Worm (Caenorhabditis elegans) whole organism, L4 larva: ENCODE measurements around the gene cyp-32A1.

Experiments
- D1046.2 ChIP-seq: fragments of 200-800 bp; sonication (Bioruptor generic); IDR thresholded peaks from 2 replicates; pipeline ENCODE4 v1.3.6; 2022; ENCODE audit warnings: missing genetic modification characterization, missing compliant biosample characterization
- F26F4.8 ChIP-seq: fragments of 200-800 bp; sonication (Bioruptor generic); conservative IDR thresholded peaks from 2 replicates; pipeline ENCODE4 v1.3.6; 2022; ENCODE audit warnings: missing genetic modification characterization, missing compliant biosample characterization
- F37D6.2 ChIP-seq: sonication (generic microtip); optimal IDR thresholded peaks from 2 replicates; lab custom pipeline; 2016; ENCODE audit warnings: mild to moderate bottlenecking, missing genetic modification characterization, missing compliant biosample characterization
- F49E8.2 ChIP-seq: sonication (generic microtip); optimal IDR thresholded peaks from 2 replicates; lab custom pipeline; 2016; ENCODE audit warnings: missing compliant biosample characterization, mild to moderate bottlenecking, missing genetic modification characterization, borderline replicate concordance
- T26A8.4 ChIP-seq: fragments of 200-800 bp; sonication (Bioruptor generic); IDR thresholded peaks from 2 replicates; pipeline ENCODE4 v1.3.6; 2022; ENCODE audit warnings: missing genetic modification characterization, missing compliant biosample characterization
- Y105C5A.15 ChIP-seq: fragments of 200-800 bp; sonication (Bioruptor generic); IDR thresholded peaks from 2 replicates; pipeline ENCODE4 v1.3.6; 2022; ENCODE audit warnings: missing genetic modification characterization, missing compliant biosample characterization
- Y5F2A.4 ChIP-seq: fragments of 200-800 bp; sonication (Bioruptor generic); optimal IDR thresholded peaks from 2 replicates; lab custom pipeline; 2018; ENCODE audit warnings: mild to moderate bottlenecking, missing genetic modification characterization, missing compliant biosample characterization
- aha-1 ChIP-seq: fragments of 150-350 bp; peaks from one replicate; lab custom pipeline; 2014; ENCODE audit warnings: missing biosample characterization, missing genetic modification characterization
- ama-1 ChIP-seq: fragments of 150-350 bp; optimal IDR thresholded peaks from 2 replicates; lab custom pipeline; 2014; ENCODE audit warnings: inconsistent platforms, mixed read lengths
- ceh-62 ChIP-seq: sonication (generic microtip); optimal IDR thresholded peaks from 2 replicates; lab custom pipeline; 2017; ENCODE audit warnings: missing biosample characterization, missing genetic modification characterization
- ceh-82 ChIP-seq: sonication (generic microtip); optimal IDR thresholded peaks from 2 replicates; lab custom pipeline; 2017; ENCODE audit warnings: missing biosample characterization, missing genetic modification characterization
- ces-1 ChIP-seq: fragments of 150-350 bp; sonication (generic microtip); optimal IDR thresholded peaks from 4 replicates; lab custom pipeline; 2014; ENCODE audit warnings: missing biosample characterization, missing genetic modification reagents, missing genetic modification characterization
- cey-2 ChIP-seq: sonication (generic microtip); optimal IDR thresholded peaks from 3 replicates; lab custom pipeline; 2017; ENCODE audit warnings: missing genetic modification characterization, mild to moderate bottlenecking, missing compliant biosample characterization, antibody characterized with exemption, borderline replicate concordance; ENCODE audit not compliant: insufficient read depth
- ctbp-1 ChIP-seq: fragments of 200-800 bp; sonication (Bioruptor generic); IDR thresholded peaks from 2 replicates; pipeline ENCODE4 v1.3.6; 2022; ENCODE audit warnings: missing genetic modification reagents, missing genetic modification characterization, missing compliant biosample characterization
- daf-12 ChIP-seq: fragments of 150-350 bp; optimal IDR thresholded peaks from 2 replicates; lab custom pipeline; 2014; ENCODE audit warnings: missing biosample characterization, missing genetic modification reagents, missing genetic modification characterization
- daf-19 ChIP-seq: fragments of 200-800 bp; sonication (Bioruptor generic); conservative IDR thresholded peaks from 2 replicates; pipeline ENCODE4 v1.3.6; 2022; ENCODE audit warnings: missing genetic modification characterization, missing compliant biosample characterization
- dmd-6 ChIP-seq: fragments of 200-800 bp; sonication (Bioruptor generic); IDR thresholded peaks from 2 replicates; pipeline ENCODE4 v1.3.6; 2022; ENCODE audit warnings: missing genetic modification reagents, missing genetic modification characterization, missing compliant biosample characterization
- dmd-9 ChIP-seq: fragments of 200-800 bp; sonication (Bioruptor generic); IDR thresholded peaks from 2 replicates; pipeline ENCODE4 v1.3.6; 2022; ENCODE audit warnings: missing genetic modification reagents, missing genetic modification characterization, missing compliant biosample characterization
- dpl-1 ChIP-seq: fragments of 150-350 bp; optimal IDR thresholded peaks from 2 replicates; lab custom pipeline; 2014; ENCODE audit warnings: missing biosample characterization, missing genetic modification reagents, missing genetic modification characterization
- duxl-1 ChIP-seq: sonication (generic microtip); optimal IDR thresholded peaks from 2 replicates; lab custom pipeline; 2016; ENCODE audit warnings: mild to moderate bottlenecking, missing genetic modification characterization, moderate library complexity, missing compliant biosample characterization; ENCODE audit not compliant: poor library complexity
- egl-27 ChIP-seq: sonication (generic microtip); optimal IDR thresholded peaks from 3 replicates; lab custom pipeline; 2017; ENCODE audit warnings: missing biosample characterization, missing genetic modification reagents, missing genetic modification characterization
- egl-43 ChIP-seq: fragments of 200-800 bp; sonication (Bioruptor generic); IDR thresholded peaks from 2 replicates; pipeline ENCODE4 v1.3.6; 2022; ENCODE audit warnings: missing genetic modification reagents, missing genetic modification characterization, missing compliant biosample characterization
- fkh-10 ChIP-seq: fragments of 150-350 bp; optimal IDR thresholded peaks from 2 replicates; lab custom pipeline; 2014; ENCODE audit warnings: missing biosample characterization, missing genetic modification reagents, missing genetic modification characterization
- fos-1 ChIP-seq: fragments of 150-350 bp; optimal IDR thresholded peaks from 2 replicates; lab custom pipeline; 2014; ENCODE audit warnings: missing biosample characterization, missing genetic modification characterization
- gei-8 ChIP-seq: fragments of 200-800 bp; sonication (Bioruptor generic); optimal IDR thresholded peaks from 2 replicates; lab custom pipeline; 2018; ENCODE audit warnings: mild to moderate bottlenecking, missing genetic modification characterization, missing compliant biosample characterization
- hif-1 ChIP-seq, 2 experiments: sonication (generic microtip); optimal IDR thresholded peaks; 2 replicates each; lab custom pipeline; 2016 to 2017; ENCODE audit warnings: missing compliant biosample characterization in 2 of 2, missing genetic modification characterization in 2 of 2, missing genetic modification reagents in 2 of 2, missing genotype in 2 of 2, mild to moderate bottlenecking in 1 of 2
- hlh-30 ChIP-seq: sonication (generic microtip); optimal IDR thresholded peaks from 2 replicates; lab custom pipeline; 2017; ENCODE audit warnings: antibody characterized with exemption, mild to moderate bottlenecking, missing genetic modification characterization, missing compliant biosample characterization; ENCODE audit not compliant: insufficient read depth
- hmg-1.1 ChIP-seq: fragments of 200-800 bp; sonication (Bioruptor generic); IDR thresholded peaks from 2 replicates; pipeline ENCODE4 v1.3.6; 2022; ENCODE audit warnings: missing genetic modification reagents, missing genetic modification characterization, missing compliant biosample characterization
- jun-1 ChIP-seq: fragments of 150-350 bp; optimal IDR thresholded peaks from 2 replicates; lab custom pipeline; 2014; ENCODE audit warnings: missing biosample characterization, missing genetic modification reagents, missing genetic modification characterization
- lim-7 ChIP-seq: fragments of 200-800 bp; sonication (Bioruptor generic); IDR thresholded peaks from 2 replicates; pipeline ENCODE4 v1.3.6; 2022; ENCODE audit warnings: missing genetic modification characterization, missing compliant biosample characterization
- lin-13 ChIP-seq: fragments of 150-350 bp; optimal IDR thresholded peaks from 2 replicates; lab custom pipeline; 2014; ENCODE audit warnings: missing biosample characterization, missing genetic modification reagents, missing genetic modification characterization
- lin-38 ChIP-seq: fragments of 200-800 bp; sonication (Bioruptor generic); IDR thresholded peaks from 2 replicates; pipeline ENCODE4 v1.3.6; 2022; ENCODE audit warnings: missing genetic modification reagents, missing genetic modification characterization, missing compliant biosample characterization
- lir-3 ChIP-seq: sonication (generic microtip); optimal IDR thresholded peaks from 2 replicates; lab custom pipeline; 2016; ENCODE audit warnings: mild to moderate bottlenecking, missing genetic modification characterization, missing compliant biosample characterization
- lsy-2 ChIP-seq, 2 experiments: fragments of 150-350 bp in 1 of 2; sonication (generic microtip) in 1 of 2; optimal IDR thresholded peaks; 2 replicates each; lab custom pipeline; 2014 to 2017; ENCODE audit warnings: missing biosample characterization in 2 of 2, missing genetic modification characterization in 2 of 2
- mdt-29 ChIP-seq: fragments of 200-800 bp; sonication (Bioruptor generic); IDR thresholded peaks from 2 replicates; pipeline ENCODE4 v1.3.6; 2022; ENCODE audit warnings: missing genetic modification reagents, missing genetic modification characterization, missing compliant biosample characterization
- mxl-2 ChIP-seq: fragments of 200-800 bp; sonication (Bioruptor generic); conservative IDR thresholded peaks from 2 replicates; pipeline ENCODE4 v1.3.6; 2022; ENCODE audit warnings: missing genetic modification reagents, missing genetic modification characterization, missing compliant biosample characterization
- mxl-3 ChIP-seq: fragments of 200-800 bp; sonication (Bioruptor generic); optimal IDR thresholded peaks from 2 replicates; lab custom pipeline; 2018; ENCODE audit warnings: mild to moderate bottlenecking, missing genetic modification characterization, missing compliant biosample characterization
- nhr-10 ChIP-seq: fragments of 150-350 bp; optimal IDR thresholded peaks from 2 replicates; lab custom pipeline; 2014; ENCODE audit warnings: missing biosample characterization, missing genetic modification characterization
- nhr-102 ChIP-seq: sonication (generic microtip); optimal IDR thresholded peaks from 2 replicates; lab custom pipeline; 2016; ENCODE audit warnings: mild to moderate bottlenecking, missing genetic modification characterization, moderate library complexity, missing compliant biosample characterization
- nhr-111 ChIP-seq: fragments of 200-800 bp; sonication (Bioruptor generic); optimal IDR thresholded peaks from 2 replicates; lab custom pipeline; 2018; ENCODE audit warnings: mild to moderate bottlenecking, missing genetic modification characterization, missing compliant biosample characterization
- nhr-237 ChIP-seq: sonication (generic microtip); optimal IDR thresholded peaks from 2 replicates; lab custom pipeline; 2017; ENCODE audit warnings: missing biosample characterization, missing genetic modification characterization
- nhr-41 ChIP-seq: fragments of 200-800 bp; sonication (Bioruptor generic); IDR thresholded peaks from 2 replicates; pipeline ENCODE4 v1.3.6; 2022; ENCODE audit warnings: missing genetic modification reagents, missing genetic modification characterization, missing compliant biosample characterization
- nhr-42 ChIP-seq: fragments of 200-800 bp; sonication (Bioruptor generic); IDR thresholded peaks from 2 replicates; pipeline ENCODE4 v1.3.6; 2022; ENCODE audit warnings: missing genetic modification characterization, missing compliant biosample characterization
- set-16 ChIP-seq: fragments of 200-800 bp; sonication (Bioruptor generic); IDR thresholded peaks from 2 replicates; pipeline ENCODE4 v1.3.6; 2022; ENCODE audit warnings: missing genetic modification reagents, missing genetic modification characterization, missing compliant biosample characterization
- skn-1 ChIP-seq: fragments of 150-350 bp; optimal IDR thresholded peaks from 2 replicates; lab custom pipeline; 2014; ENCODE audit warnings: missing biosample characterization, missing genetic modification characterization
- spr-1 ChIP-seq: sonication (generic microtip); optimal IDR thresholded peaks from 2 replicates; lab custom pipeline; 2016; ENCODE audit warnings: mild to moderate bottlenecking, missing genetic modification characterization, missing compliant biosample characterization
- vab-7 ChIP-seq: fragments of 200-800 bp; sonication (Bioruptor generic); IDR thresholded peaks from 2 replicates; pipeline ENCODE4 v1.3.6; 2022; ENCODE audit warnings: missing genetic modification reagents, missing genetic modification characterization, missing compliant biosample characterization
- zag-1 ChIP-seq: fragments of 150-350 bp; optimal IDR thresholded peaks from 2 replicates; lab custom pipeline; 2014; ENCODE audit warnings: missing biosample characterization, missing genetic modification characterization
- zfp-3 ChIP-seq: fragments of 200-800 bp; sonication (Bioruptor generic); conservative IDR thresholded peaks from 2 replicates; pipeline ENCODE4 v1.3.6; 2022; ENCODE audit warnings: missing genetic modification reagents, missing genetic modification characterization, missing compliant biosample characterization
- zip-11 ChIP-seq: fragments of 200-800 bp; sonication (Bioruptor generic); IDR thresholded peaks from 2 replicates; pipeline ENCODE4 v1.3.6; 2022; ENCODE audit warnings: missing genetic modification characterization, missing compliant biosample characterization
- ztf-7 ChIP-seq: fragments of 150-350 bp; optimal IDR thresholded peaks from 2 replicates; lab custom pipeline; 2014; ENCODE audit warnings: missing biosample characterization, missing genetic modification characterization

cyp-32A1 gene

DNA sequence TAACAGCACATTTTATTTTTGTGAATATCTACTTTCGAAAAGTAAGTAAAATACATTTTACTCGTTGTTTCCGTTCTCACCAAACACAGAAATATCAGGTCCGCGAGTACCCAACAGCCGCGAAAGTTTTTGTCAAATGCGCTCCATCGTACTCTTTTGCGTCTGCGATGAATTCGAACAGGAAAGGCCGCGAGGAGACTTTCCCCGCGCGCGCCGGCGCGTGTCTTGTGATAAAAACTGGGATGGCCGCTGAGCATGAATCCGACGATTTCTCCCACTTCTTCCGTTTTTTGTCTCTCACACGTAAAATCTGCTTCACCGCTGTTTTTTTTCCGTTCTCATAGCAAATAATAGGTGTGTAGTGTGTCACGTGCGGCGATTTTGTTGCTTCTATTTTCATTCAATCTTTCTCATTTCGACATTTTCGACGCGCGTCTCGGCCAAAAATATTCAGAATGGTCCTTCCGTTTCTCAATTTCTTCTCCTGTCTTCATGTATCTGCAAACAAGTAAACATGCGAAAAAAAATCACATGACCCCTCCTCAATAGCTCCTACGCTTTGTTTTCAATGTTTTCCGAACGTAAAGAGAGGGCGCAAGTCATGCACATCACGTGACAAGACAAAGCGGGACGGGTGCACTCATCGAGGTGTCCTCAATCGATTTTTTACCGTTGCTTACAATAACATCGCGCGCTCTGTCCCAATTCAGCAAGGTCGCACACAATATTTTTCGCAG is 22.6 kb downstream of the cyp-32A1 start, which contains the start of gene uvs-1 (continued):
- TF ChIP-seq ctbp-1 (GFP tag; lab: Robert Waterston, UW) (no peak), lin-38 (no peak; the same call in none of the 2 replicates), F49E8.2 (tag; lab: Kevin White, UChicago) (no peak), D1046.2 (no peak), ama-1 (no peak), fos-1 (tag; lab: Kevin White, UChicago) (no peak), spr-1 (tag; lab: Kevin White, UChicago) (no peak), nhr-41 (GFP tag; lab: Robert Waterston, UW) (no peak), mdt-29 (GFP tag; lab: Robert Waterston, UW) (no peak), ceh-82 (tag; lab: Kevin White, UChicago) (no peak), ceh-62 (tag; lab: Kevin White, UChicago) (no peak), nhr-102 (no peak), dmd-6 (GFP tag; lab: Robert Waterston, UW) (no peak), F37D6.2 (tag; lab: Kevin White, UChicago) (no peak), cey-2 (tag; lab: Kevin White, UChicago) (no peak), gei-8 (GFP tag; lab: Kevin White, UChicago) (no peak), Y105C5A.15 (GFP tag; lab: Robert Waterston, UW) (no peak), lin-13 (GFP tag; lab: Kevin White, UChicago) (no peak), aha-1 (tag; lab: Kevin White, UChicago) (peak; percentile 96), egl-27 (tag; lab: Kevin White, UChicago) (no peak), skn-1 (tag; lab: Kevin White, UChicago) (no peak), nhr-10 (tag; lab: Kevin White, UChicago) (no peak), nhr-42 (GFP tag; lab: Robert Waterston, UW) (no peak), Y5F2A.4 (no peak), daf-12 (tag; lab: Kevin White, UChicago) (no peak), ces-1 (GFP tag; lab: Kevin White, UChicago) (no peak), duxl-1 (tag; lab: Kevin White, UChicago) (peak; percentile 12), mxl-3 (GFP tag; lab: Kevin White, UChicago) (peak; percentile 66), F26F4.8 (GFP tag; lab: Robert Waterston, UW) (no peak), mxl-2 (GFP tag; lab: Robert Waterston, UW) (no peak), T26A8.4 (GFP tag; lab: Robert Waterston, UW) (no peak), zag-1 (tag; lab: Kevin White, UChicago) (no peak), hif-1 (tag; optimal IDR thresholded peaks at IDR 0.05; lab: Kevin White, UChicago) (peak in 1 of 2 experiments; percentile 49), dmd-9 (no peak), ztf-7 (no peak), dpl-1 (GFP tag; lab: Kevin White, UChicago) (peak; percentile 50), lsy-2 (tag; optimal IDR thresholded peaks at IDR 0.05; lab: Kevin White, UChicago) (no peak), lim-7 (GFP tag; lab: Robert Waterston, UW) (no peak), nhr-237 (tag; lab: Kevin White, UChicago) (no peak), hmg-1.1 (GFP tag; lab: Robert Waterston, UW) (peak; percentile 38; the same call in 1 of the 2 replicates), set-16 (no peak), fkh-10 (GFP tag; lab: Kevin White, UChicago) (peak; percentile 8), lir-3 (no peak), jun-1 (tag; lab: Kevin White, UChicago) (no peak), egl-43 (GFP tag; lab: Robert Waterston, UW) (no peak), nhr-111 (no peak), zfp-3 (GFP tag; lab: Robert Waterston, UW) (no peak), daf-19 (GFP tag; lab: Robert Waterston, UW) (no peak), zip-11 (GFP tag; lab: Robert Waterston, UW) (no peak), hlh-30 (tag; lab: Kevin White, UChicago) (peak; percentile 93), vab-7 (no peak)
